Fruit fly (Drosophila melanogaster): Measurements from ENCODE around the gene CG1582.

CG1582 gene

dm6 chrX:10887643-10888042 is 11.5 kb downstream of the CG1582 start:
- TF ChIP-seq cwo (GFP tag; optimal IDR thresholded peaks at IDR 0.05), result peak; percentile 15
- TF ChIP-seq sug (tag; optimal IDR thresholded peaks at IDR 0.05), result peak; percentile 33
- TF ChIP-seq sens (GFP tag), result no peak
- no peak for TF ChIP-seq br (optimal IDR thresholded peaks at IDR 0.05)
- TF ChIP-seq mirr (GFP tag; optimal IDR thresholded peaks at IDR 0.05), result peak; percentile 39
- no peak for TF ChIP-seq MESR4 (GFP tag; optimal IDR thresholded peaks at IDR 0.05)
- TF ChIP-seq grn (GFP tag; optimal IDR thresholded peaks at IDR 0.05), result peak; percentile 74
- TF ChIP-seq exex (tag; optimal IDR thresholded peaks at IDR 0.05), result peak; percentile 91

dm6 chrX:10886418-10886817 is 12.7 kb downstream of the CG1582 start:
- TF ChIP-seq ap (GFP tag; IDR thresholded peaks at IDR 0.05) (no peak), CG2116 (GFP tag; optimal IDR thresholded peaks at IDR 0.05) (no peak), chif (GFP tag; optimal IDR thresholded peaks at IDR 0.05) (no peak), CG31388 (GFP tag; optimal IDR thresholded peaks at IDR 0.05) (no peak), CG12391 (tag; optimal IDR thresholded peaks at IDR 0.05) (no peak), zfh1 (GFP tag; IDR thresholded peaks at IDR 0.05) (no peak), CG10274 (GFP tag; optimal IDR thresholded peaks at IDR 0.05) (peak; percentile 94), vfl (GFP tag; optimal IDR thresholded peaks at IDR 0.05) (no peak), sens (GFP tag) (peak; percentile 37), CG4854 (GFP tag; optimal IDR thresholded peaks at IDR 0.05) (no peak), CG18619 (GFP tag; optimal IDR thresholded peaks at IDR 0.05) (no peak), CG18476 (GFP tag; optimal IDR thresholded peaks at IDR 0.05) (no peak), row (GFP tag; IDR thresholded peaks at IDR 0.05) (peak; percentile 44), CG11247 (GFP tag; IDR thresholded peaks at IDR 0.05) (no peak), CG8290 (GFP tag; optimal IDR thresholded peaks at IDR 0.05) (no peak), CG8290 (tag; optimal IDR thresholded peaks at IDR 0.05) (peak in 1 of 2 experiments; percentile 11), CG7786 (GFP tag; optimal IDR thresholded peaks at IDR 0.05) (peak; percentile 12), CG17359 (tag; optimal IDR thresholded peaks at IDR 0.05) (no peak), CG4820 (GFP tag; optimal IDR thresholded peaks at IDR 0.05) (no peak), ERR (GFP tag; optimal IDR thresholded peaks at IDR 0.05) (no peak), gro (GFP tag; optimal IDR thresholded peaks at IDR 0.05) (no peak)

DNA sequence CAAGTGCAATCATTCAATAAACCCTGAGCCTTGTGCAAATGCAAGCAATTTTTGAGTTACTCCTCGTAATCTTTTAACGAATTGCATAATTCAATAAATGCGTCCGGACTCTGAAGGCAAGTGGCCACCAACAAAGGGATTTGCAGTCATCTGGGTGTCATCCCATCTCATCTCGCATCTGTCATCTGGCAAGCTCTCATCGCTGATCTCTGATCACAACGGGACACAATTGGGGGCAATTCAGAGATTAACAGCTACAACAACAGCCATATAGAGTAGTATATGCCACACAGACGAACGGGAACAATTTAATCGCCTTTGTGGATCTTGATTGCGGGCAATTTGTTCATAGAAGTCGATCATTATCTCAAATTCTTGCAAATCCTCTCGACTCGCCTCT is 15.4 kb downstream of the CG1582 start:
- TF ChIP-seq CG11093 (GFP tag; IDR thresholded peaks at IDR 0.05) (no peak), CG10267 (tag; optimal IDR thresholded peaks at IDR 0.05) (no peak), D19A (tag; optimal IDR thresholded peaks at IDR 0.05) (no peak), CG8944 (GFP tag; optimal IDR thresholded peaks at IDR 0.05) (no peak), CG14667 (GFP tag; IDR thresholded peaks at IDR 0.05) (no peak), CG2202 (tag; optimal IDR thresholded peaks at IDR 0.05) (no peak), psq (GFP tag; optimal IDR thresholded peaks at IDR 0.05) (no peak), ftz-f1 (GFP tag; optimal IDR thresholded peaks at IDR 0.05) (no peak), CG13624 (GFP tag; optimal IDR thresholded peaks at IDR 0.05) (no peak)

dm6 chrX:10882786-10883185 is 16.3 kb downstream of the CG1582 start:
- peak; percentile 41 for TF ChIP-seq CG1603 (tag; optimal IDR thresholded peaks at IDR 0.05)
- TF ChIP-seq CG2712 (tag; optimal IDR thresholded peaks at IDR 0.05), result peak; percentile 14
- TF ChIP-seq Ada2b (GFP tag; IDR thresholded peaks at IDR 0.05), result 0 out of 2 replicates have a peak, but pooled peaks have one; percentile 8
- peak in 1 of 2 experiments; percentile 5 for TF ChIP-seq dpn (GFP tag; optimal IDR thresholded peaks at IDR 0.05)
- no peak for TF ChIP-seq amos (GFP tag; IDR thresholded peaks at IDR 0.05; ENCODE audit: partially characterized antibody)
- peak; percentile 59 for TF ChIP-seq sens (GFP tag)
- peak; percentile 31 for TF ChIP-seq CG11504 (tag; optimal IDR thresholded peaks at IDR 0.05)
- TF ChIP-seq Dip2 (GFP tag; IDR thresholded peaks at IDR 0.05), result no peak
- peak; percentile 8 for TF ChIP-seq fd96Cb (tag; optimal IDR thresholded peaks at IDR 0.05)
- TF ChIP-seq dmrt11E (tag; optimal IDR thresholded peaks at IDR 0.05), result peak; percentile 16
- peak; percentile 21 for TF ChIP-seq lab (GFP tag; optimal IDR thresholded peaks at IDR 0.05)
- peak; percentile 5 for TF ChIP-seq ind (GFP tag; optimal IDR thresholded peaks at IDR 0.05)
- 0 out of 2 replicates have a peak, but pooled peaks have one; percentile 33 for TF ChIP-seq CG17328 (GFP tag; IDR thresholded peaks at IDR 0.05)
- peak; percentile 12 for TF ChIP-seq PHDP (tag; optimal IDR thresholded peaks at IDR 0.05)

All from whole organism, embryonic.